Fruit fly (Drosophila melanogaster): ENCODE measurements around the gene Mgat4b.

Mgat4b gene

DNA sequence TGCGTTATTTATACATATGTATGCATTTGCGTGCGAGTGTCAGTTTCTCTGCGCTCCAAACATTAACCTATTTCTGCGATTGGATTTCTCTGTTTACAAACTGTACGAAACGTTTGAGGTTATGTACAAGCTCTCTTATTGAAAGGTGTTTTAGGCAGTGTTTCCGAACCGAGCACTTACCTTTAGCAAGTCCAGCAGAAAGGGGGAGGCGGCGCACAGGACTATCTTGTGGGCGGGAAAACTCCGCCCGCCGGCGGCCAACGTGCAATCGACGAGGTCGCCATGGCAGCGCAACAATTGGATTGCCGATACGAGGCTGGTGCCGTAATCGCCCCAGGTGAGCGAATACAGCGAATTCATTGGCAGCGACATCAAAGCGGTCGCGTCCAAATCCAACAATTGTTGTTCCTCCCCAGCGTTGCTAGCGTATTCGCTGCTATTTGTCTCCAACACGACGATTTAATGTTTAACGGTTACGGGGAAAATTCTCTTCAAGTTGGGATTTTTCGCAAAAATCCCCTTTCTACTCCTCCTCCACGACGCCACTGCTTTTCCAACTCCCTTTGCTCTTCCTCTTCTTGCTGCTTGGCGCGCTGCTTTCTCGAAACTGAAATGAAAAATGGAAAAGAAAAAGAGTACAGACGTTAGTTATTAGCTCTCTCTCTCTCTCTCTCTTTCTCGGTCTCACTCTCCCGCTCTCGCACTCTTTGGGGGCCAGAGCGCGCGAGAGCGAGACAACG is 12.2 kb downstream of the Mgat4b start (continued):
- TF ChIP-seq CG10669 (GFP tag; optimal IDR thresholded peaks at IDR 0.05) (peak; percentile 83), Eip78C (GFP tag) (peak; percentile 97), CG11902 (GFP tag; optimal IDR thresholded peaks at IDR 0.05) (peak; percentile 89), spab (GFP tag; optimal IDR thresholded peaks at IDR 0.05) (peak; percentile 68), svp (GFP tag) (peak; percentile 95), CG8119 (GFP tag; IDR thresholded peaks at IDR 0.05) (peak; percentile 95), Ets96B (tag; optimal IDR thresholded peaks at IDR 0.05) (peak; percentile 78), vri (GFP tag; optimal IDR thresholded peaks at IDR 0.05) (peak; percentile 86), pdm3 (GFP tag; optimal IDR thresholded peaks at IDR 0.05) (peak; percentile 94), dac (GFP tag; optimal IDR thresholded peaks at IDR 0.05) (peak; percentile 93)

DNA sequence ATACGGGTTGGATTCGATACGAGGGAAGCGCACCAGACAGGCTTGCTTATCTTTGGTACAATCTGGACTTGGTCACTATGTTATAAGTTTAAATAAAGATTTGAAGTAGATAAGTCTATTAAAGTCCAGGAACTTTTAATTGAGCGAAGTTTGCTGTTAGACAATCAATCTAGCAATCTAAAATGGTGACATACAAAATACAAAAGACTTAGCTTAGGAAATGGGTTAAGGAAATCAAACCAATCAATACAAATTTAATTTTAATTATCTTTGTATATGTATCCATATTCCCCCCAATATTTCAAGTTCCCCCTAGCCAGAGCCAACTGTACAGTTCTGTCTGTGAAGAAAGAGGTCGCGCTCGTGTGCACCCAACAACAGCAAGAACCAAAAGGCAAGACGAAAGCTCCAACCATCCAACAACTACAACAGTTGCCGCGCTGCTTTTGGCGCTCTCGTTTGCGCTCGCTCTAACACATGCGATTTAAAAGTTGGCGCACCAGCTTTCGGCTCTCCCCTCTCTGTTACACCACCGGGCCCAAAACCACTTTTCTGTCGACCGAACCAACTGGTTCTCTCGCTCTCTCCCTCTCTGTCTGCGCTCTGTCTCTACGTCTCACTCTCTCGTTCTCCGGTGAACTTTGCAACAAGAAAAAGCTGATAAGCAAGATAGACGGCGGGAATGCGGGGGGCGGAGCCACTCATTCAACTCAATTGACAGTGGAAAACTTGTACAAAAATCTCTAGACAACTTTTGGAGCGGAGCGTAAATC is 12.9 kb downstream of the Mgat4b start:
- TF ChIP-seq CG10631 (GFP tag; optimal IDR thresholded peaks at IDR 0.05) = peak; percentile 88
- TF ChIP-seq svp (GFP tag) = peak; percentile 99
- TF ChIP-seq Sox15 (GFP tag; optimal IDR thresholded peaks at IDR 0.05) = peak; percentile 87
- peak; percentile 85 for TF ChIP-seq CG10669 (GFP tag; optimal IDR thresholded peaks at IDR 0.05)
- peak; percentile 65 for TF ChIP-seq CG1621 (tag; optimal IDR thresholded peaks at IDR 0.05)
- TF ChIP-seq net (GFP tag; optimal IDR thresholded peaks at IDR 0.05) = peak; percentile 84
- TF ChIP-seq Eip75B (GFP tag; optimal IDR thresholded peaks at IDR 0.05) = peak; percentile 82
- TF ChIP-seq CG6808 (GFP tag; optimal IDR thresholded peaks at IDR 0.05) = peak; percentile 84
- TF ChIP-seq Hr4 (GFP tag; optimal IDR thresholded peaks at IDR 0.05) = peak; percentile 95
- TF ChIP-seq CG31627 (GFP tag; optimal IDR thresholded peaks at IDR 0.05) = peak; percentile 89
- peak; percentile 88 for TF ChIP-seq CG3032 (tag; optimal IDR thresholded peaks at IDR 0.05)
- TF ChIP-seq CG4318 (GFP tag; optimal IDR thresholded peaks at IDR 0.05) = peak; percentile 92
- TF ChIP-seq esn (GFP tag; optimal IDR thresholded peaks at IDR 0.05) = peak; percentile 91
- peak; percentile 85 for TF ChIP-seq eg (GFP tag; IDR thresholded peaks at IDR 0.05)
- TF ChIP-seq CG8119 (GFP tag; IDR thresholded peaks at IDR 0.05) = peak; percentile 89
- TF ChIP-seq Eip78C (GFP tag) = peak; percentile 98
- peak; percentile 81 for TF ChIP-seq CG34406 (GFP tag; optimal IDR thresholded peaks at IDR 0.05)
- TF ChIP-seq ss (GFP tag; optimal IDR thresholded peaks at IDR 0.05) = peak; percentile 74 to 79
- TF ChIP-seq Gug (GFP tag; IDR thresholded peaks at IDR 0.05) = peak; percentile 78
- peak; percentile 53 for TF ChIP-seq Blimp-1 (GFP tag; optimal IDR thresholded peaks at IDR 0.05)
- TF ChIP-seq salr (GFP tag; optimal IDR thresholded peaks at IDR 0.05) = peak; percentile 52 to 91
- TF ChIP-seq cyc (GFP tag; optimal IDR thresholded peaks at IDR 0.05) = peak; percentile 83
- TF ChIP-seq Lpt (GFP tag; optimal IDR thresholded peaks at IDR 0.05) = peak; percentile 72
- peak; percentile 85 for TF ChIP-seq CG11294 (GFP tag; IDR thresholded peaks at IDR 0.05)
- peak; percentile 20 for TF ChIP-seq vri (GFP tag; optimal IDR thresholded peaks at IDR 0.05)
- TF ChIP-seq CG6792 (GFP tag; optimal IDR thresholded peaks at IDR 0.05) = peak; percentile 88
- peak; percentile 88 for TF ChIP-seq CG3919 (GFP tag; optimal IDR thresholded peaks at IDR 0.05)
- peak; percentile 89 for TF ChIP-seq fd59A (GFP tag; optimal IDR thresholded peaks at IDR 0.05)
- TF ChIP-seq dac (GFP tag; optimal IDR thresholded peaks at IDR 0.05) = peak; percentile 82
- peak; percentile 81 for TF ChIP-seq CG6163 (GFP tag; IDR thresholded peaks at IDR 0.05)
- TF ChIP-seq CG8632 (GFP tag; optimal IDR thresholded peaks at IDR 0.05) = peak; percentile 86
- TF ChIP-seq Eip93F (GFP tag; optimal IDR thresholded peaks at IDR 0.05) = no peak
- peak; percentile 87 for TF ChIP-seq CG11902 (GFP tag; optimal IDR thresholded peaks at IDR 0.05)
- TF ChIP-seq lz (GFP tag; optimal IDR thresholded peaks at IDR 0.05) = peak; percentile 88
- peak; percentile 76 for TF ChIP-seq CG6854 (GFP tag; optimal IDR thresholded peaks at IDR 0.05)
- peak; percentile 85 for TF ChIP-seq Ets21C (GFP tag; optimal IDR thresholded peaks at IDR 0.05)
- TF ChIP-seq fd85E (GFP tag; optimal IDR thresholded peaks at IDR 0.05) = peak; percentile 54
- peak; percentile 59 for TF ChIP-seq CG7368 (GFP tag; optimal IDR thresholded peaks at IDR 0.05)
- peak; percentile 89 for TF ChIP-seq CG15336 (GFP tag; IDR thresholded peaks at IDR 0.05)
- TF ChIP-seq spab (GFP tag; optimal IDR thresholded peaks at IDR 0.05) = peak; percentile 79
- TF ChIP-seq CG6276 (GFP tag; optimal IDR thresholded peaks at IDR 0.05) = peak; percentile 88
- peak; percentile 90 for TF ChIP-seq achi (GFP tag; optimal IDR thresholded peaks at IDR 0.05)
- TF ChIP-seq topi (GFP tag; optimal IDR thresholded peaks at IDR 0.05) = peak; percentile 87
- TF ChIP-seq Met (GFP tag; optimal IDR thresholded peaks at IDR 0.05) = peak; percentile 92
